Worm (Caenorhabditis elegans): Measurements from ENCODE around the gene F14H3.5.

Gene F14H3.5

ce11 chrV:16043686-16044085, 13.2 kb downstream of the F14H3.5 start:
- TF ChIP-seq K09A11.1 (tag; optimal IDR thresholded peaks at IDR 0.05; ENCODE audit: insufficient read depth): no peak
- TF ChIP-seq sdc-2 (tag; optimal IDR thresholded peaks at IDR 0.05): no peak
- TF ChIP-seq Y22D7AL.16 (tag; optimal IDR thresholded peaks at IDR 0.05): no peak
- TF ChIP-seq hlh-8 (tag; optimal IDR thresholded peaks at IDR 0.05): no peak
- no peak for TF ChIP-seq fax-1 (tag; optimal IDR thresholded peaks at IDR 0.05)
- no peak for TF ChIP-seq nhr-11 (tag; optimal IDR thresholded peaks at IDR 0.05)
- TF ChIP-seq rnt-1 (tag; optimal IDR thresholded peaks at IDR 0.05): no peak
- TF ChIP-seq ceh-31 (tag; optimal IDR thresholded peaks at IDR 0.05): no peak
- no peak for TF ChIP-seq ceh-24 (tag; optimal IDR thresholded peaks at IDR 0.05)
- no peak for TF ChIP-seq pat-9 (tag; optimal IDR thresholded peaks at IDR 0.05)

DNA sequence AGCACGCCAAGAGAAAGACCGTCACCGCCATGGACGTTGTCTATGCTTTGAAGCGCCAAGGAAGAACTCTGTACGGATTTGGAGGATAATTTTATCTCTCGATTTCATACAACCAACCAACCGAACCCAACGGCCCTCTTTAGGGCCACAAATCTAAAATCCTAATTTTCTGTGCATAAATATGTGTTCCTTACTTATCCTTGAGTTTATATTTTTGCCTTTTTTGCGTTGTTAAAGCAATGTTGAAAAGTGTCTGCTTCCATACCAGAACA, 14.2 kb downstream of the F14H3.5 start:
- no peak for TF ChIP-seq ceh-9 (tag; optimal IDR thresholded peaks at IDR 0.05)
- TF ChIP-seq odd-2 (tag; optimal IDR thresholded peaks at IDR 0.05): no peak
- TF ChIP-seq ceh-18 (tag; optimal IDR thresholded peaks at IDR 0.05): no peak
- TF ChIP-seq ama-1 (optimal IDR thresholded peaks at IDR 0.05): no peak
- no peak for TF ChIP-seq T23F11.4 (GFP tag; optimal IDR thresholded peaks at IDR 0.05)
- no peak for TF ChIP-seq unc-3 (GFP tag; conservative IDR thresholded peaks at IDR 0.05)
- TF ChIP-seq unc-3 (tag; optimal IDR thresholded peaks at IDR 0.05): no peak
- TF ChIP-seq hlh-30 (tag; optimal IDR thresholded peaks at IDR 0.05; ENCODE audit: insufficient read depth): no peak

DNA sequence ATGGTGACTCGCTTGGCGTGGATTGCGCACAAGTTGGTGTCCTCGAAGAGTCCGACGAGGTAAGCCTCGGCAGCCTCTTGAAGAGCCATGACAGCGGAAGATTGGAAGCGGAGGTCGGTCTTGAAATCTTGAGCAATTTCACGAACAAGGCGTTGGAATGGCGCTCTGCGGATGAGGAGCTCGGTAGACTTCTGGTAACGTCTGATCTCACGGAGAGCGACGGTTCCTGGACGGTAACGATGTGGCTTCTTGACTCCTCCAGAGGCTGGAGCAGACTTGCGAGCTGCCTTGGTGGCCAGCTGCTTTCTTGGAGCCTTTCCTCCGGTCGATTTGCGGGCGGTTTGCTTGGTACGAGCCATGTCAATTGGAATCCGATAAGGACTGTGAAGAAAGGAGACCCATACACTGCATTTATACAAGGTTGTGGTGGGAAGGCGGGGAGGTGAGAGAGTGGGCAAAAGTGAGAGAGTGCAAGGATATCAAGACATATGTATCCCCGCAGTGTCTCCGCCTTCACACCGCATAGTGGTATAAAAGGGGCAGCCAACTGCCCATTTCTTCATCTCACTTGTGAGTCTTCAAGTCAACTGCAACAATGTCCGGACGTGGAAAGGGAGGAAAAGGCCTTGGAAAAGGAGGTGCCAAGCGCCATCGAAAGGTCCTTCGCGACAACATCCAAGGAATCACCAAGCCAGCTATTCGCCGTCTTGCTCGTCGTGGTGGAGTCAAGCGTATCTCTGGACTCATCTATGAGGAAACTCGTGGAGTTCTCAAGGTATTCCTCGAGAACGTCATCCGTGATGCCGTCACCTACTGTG, 14.7 kb downstream of the F14H3.5 start, which contains the start of the genes his-2 and his-1:
his-2 (minus strand) TSS at position 359 of the 818 bp plus-strand sequence.
his-1 (plus strand) TSS at position 596 of the 818 bp plus-strand sequence.
- TF ChIP-seq ref-2 (tag; optimal IDR thresholded peaks at IDR 0.05) (peak; percentile 22), ama-1 (optimal IDR thresholded peaks at IDR 0.05) (peak; percentile 73)

ce11 chrV:16041412-16041811, 15.4 kb downstream of the F14H3.5 start:
- TF ChIP-seq odd-2 (tag; optimal IDR thresholded peaks at IDR 0.05) (no peak), fkh-10 (GFP tag; optimal IDR thresholded peaks at IDR 0.05) (no peak), sox-2 (GFP tag; IDR thresholded peaks at IDR 0.05) (no peak), ets-4 (tag; optimal IDR thresholded peaks at IDR 0.05) (no peak), hlh-6 (tag; optimal IDR thresholded peaks at IDR 0.05) (no peak), elt-2 (tag; optimal IDR thresholded peaks at IDR 0.05) (no peak), madf-2 (tag; optimal IDR thresholded peaks at IDR 0.05) (no peak), ceh-22 (tag; optimal IDR thresholded peaks at IDR 0.05) (no peak), eyg-1 (tag; optimal IDR thresholded peaks at IDR 0.05) (no peak), T23F11.4 (GFP tag; optimal IDR thresholded peaks at IDR 0.05) (no peak), nhr-232 (tag; optimal IDR thresholded peaks at IDR 0.05) (no peak), dmd-4 (tag; optimal IDR thresholded peaks at IDR 0.05; ENCODE audit: borderline replicate concordance) (no peak)

DNA sequence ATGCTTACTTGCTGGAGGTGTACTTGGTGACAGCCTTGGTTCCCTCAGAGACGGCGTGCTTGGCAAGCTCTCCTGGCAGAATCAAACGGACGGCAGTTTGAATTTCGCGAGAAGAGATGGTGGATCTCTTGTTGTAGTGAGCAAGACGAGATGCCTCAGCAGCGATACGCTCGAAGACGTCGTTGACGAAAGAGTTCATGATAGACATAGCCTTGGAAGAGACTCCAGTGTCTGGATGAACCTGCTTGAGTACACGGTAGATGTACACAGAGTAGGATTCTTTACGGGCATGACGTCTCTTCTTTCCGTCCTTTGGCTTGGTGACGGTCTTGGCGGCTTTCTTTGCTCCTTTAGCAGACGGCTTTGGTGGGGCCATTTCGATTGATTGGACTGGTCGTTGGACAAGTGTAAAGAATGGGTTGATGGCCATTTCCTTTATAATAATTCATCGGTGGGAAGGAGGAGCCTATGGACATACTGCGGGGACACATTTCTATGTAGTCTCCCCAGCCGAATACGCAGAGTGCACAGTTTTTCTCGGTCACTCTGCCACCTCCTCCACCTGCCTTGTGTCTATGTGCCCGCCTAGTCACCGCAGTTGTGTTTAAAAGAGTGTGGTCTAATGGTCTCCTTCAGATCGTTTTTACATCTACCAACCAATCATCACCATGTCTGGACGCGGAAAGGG, 16.6 kb downstream of the F14H3.5 start, which contains the start of the genes his-4 and his-3:
his-4 (minus strand) TSS at position 376 of the 688 bp plus-strand sequence.
his-3 (plus strand) TSS at position 669 of the 688 bp plus-strand sequence.
- peak; percentile 66 for TF ChIP-seq ref-2 (tag; optimal IDR thresholded peaks at IDR 0.05)
- TF ChIP-seq tbx-2 (tag; optimal IDR thresholded peaks at IDR 0.05): peak; percentile 60
- peak; percentile 38 for TF ChIP-seq ceh-34 (tag; optimal IDR thresholded peaks at IDR 0.05)
- TF ChIP-seq dve-1 (tag; optimal IDR thresholded peaks at IDR 0.05): peak; percentile 37
- peak; percentile 24 for TF ChIP-seq elt-2 (tag; optimal IDR thresholded peaks at IDR 0.05)
- TF ChIP-seq ztf-16 (tag; optimal IDR thresholded peaks at IDR 0.05): peak; percentile 17
- peak; percentile 63 for TF ChIP-seq ceh-31 (tag; optimal IDR thresholded peaks at IDR 0.05)
- TF ChIP-seq tbx-7 (tag; optimal IDR thresholded peaks at IDR 0.05): peak; percentile 11
- peak; percentile 36 for TF ChIP-seq nfya-1 (tag; optimal IDR thresholded peaks at IDR 0.05)
